Worm (Caenorhabditis elegans): ENCODE results near the gene nhr-31.

ce11 chrIV:8069104-8069503 is 39.8 kb upstream of the nhr-31 start:
- TF ChIP-seq ZK546.5 (tag; optimal IDR thresholded peaks at IDR 0.05) (no peak), blmp-1 (tag; optimal IDR thresholded peaks at IDR 0.05; ENCODE audit: insufficient read depth) (no peak), unc-39 (tag; optimal IDR thresholded peaks at IDR 0.05) (no peak), aly-2 (tag; optimal IDR thresholded peaks at IDR 0.05) (no peak), R02D3.7 (tag; optimal IDR thresholded peaks at IDR 0.05) (no peak), sma-3 (GFP tag; optimal IDR thresholded peaks at IDR 0.05) (no peak), nhr-11 (tag; optimal IDR thresholded peaks at IDR 0.05) (no peak), ztf-1 (GFP tag; conservative IDR thresholded peaks at IDR 0.05) (no peak), mdl-1 (tag; optimal IDR thresholded peaks at IDR 0.05) (peak in 1 of 2 experiments; percentile 27), zag-1 (tag; optimal IDR thresholded peaks at IDR 0.05) (no peak), nhr-6 (tag; optimal IDR thresholded peaks at IDR 0.05) (peak; percentile 11), elt-3 (tag; optimal IDR thresholded peaks at IDR 0.05) (no peak), skn-1 (tag; optimal IDR thresholded peaks at IDR 0.05) (no peak), lin-39 (tag; optimal IDR thresholded peaks at IDR 0.05) (peak; percentile 19)
